Fruit fly (Drosophila melanogaster) whole organism: Measurements from ENCODE around the gene CG18599.

Experiments used
- Dll ChIP-seq: fragments of >200 bp; optimal IDR thresholded peaks from 2 replicates; lab custom pipeline; 2017
- EcR ChIP-seq, 2 experiments: fragments of >200 bp; optimal IDR thresholded peaks; 2 replicates each; lab custom pipeline; 2017; ENCODE audit warnings: missing biosample characterization in 2 of 2, missing genetic modification characterization in 2 of 2, missing genetic modification reagents in 2 of 2
- pan ChIP-seq: fragments of >200 bp; optimal IDR thresholded peaks from 2 replicates; lab custom pipeline; 2017
- psq ChIP-seq: fragments of >200 bp; optimal IDR thresholded peaks from 2 replicates; lab custom pipeline; 2017
- usp ChIP-seq: fragments of >200 bp; optimal IDR thresholded peaks from 2 replicates; lab custom pipeline; 2017; ENCODE audit warnings: missing biosample characterization, missing genetic modification characterization, mixed read lengths

DNA sequence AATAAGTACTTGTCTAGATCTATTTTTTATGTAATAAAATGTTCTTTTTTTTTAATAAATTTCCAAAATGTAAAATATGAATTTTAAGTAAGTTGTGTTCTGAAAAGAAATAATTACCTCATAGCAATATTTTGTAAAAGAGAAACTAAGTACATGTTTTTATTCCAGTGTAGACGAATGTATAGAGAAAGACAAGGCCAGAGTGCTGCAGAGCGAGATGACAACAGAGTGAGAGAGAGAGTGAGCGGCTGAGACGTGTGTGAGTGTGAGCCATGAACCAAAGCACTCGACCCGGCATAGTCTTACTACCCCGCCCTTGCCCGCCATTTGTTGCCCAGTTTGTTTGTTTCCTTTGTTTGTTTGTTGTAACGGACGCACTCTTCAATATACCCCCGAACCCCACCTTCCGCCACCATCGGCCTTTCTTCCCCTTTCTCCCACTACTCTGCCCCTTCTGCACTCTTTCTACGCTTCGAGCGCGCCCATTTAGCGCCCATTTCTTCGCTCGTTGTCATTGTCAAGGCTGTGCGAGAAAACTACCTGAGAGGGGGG is 43.9 kb downstream of the CG18599 start:
- no peak for TF ChIP-seq pan (lab: Kevin White, UChicago)
- no peak for TF ChIP-seq psq (lab: Kevin White, UChicago)
- no peak for TF ChIP-seq Dll
- no peak for TF ChIP-seq usp (GFP tag; lab: Kevin White, UChicago)
- TF ChIP-seq EcR (GFP tag; optimal IDR thresholded peaks at IDR 0.05; lab: Kevin White, UChicago) = no peak
